Worm (Caenorhabditis elegans) whole organism, L3 larva: Measurements from ENCODE around the gene F22F7.7.

Experiments used
- ama-1 ChIP-seq: fragments of 150-350 bp; optimal IDR thresholded peaks from 2 replicates; lab custom pipeline; 2018
- fkh-10 ChIP-seq: sonication (generic microtip); optimal IDR thresholded peaks from 2 replicates; lab custom pipeline; 2017; ENCODE audit warnings: missing biosample characterization, missing genetic modification reagents, missing genetic modification characterization
- nhr-11 ChIP-seq: fragments of 150-350 bp; optimal IDR thresholded peaks from 2 replicates; lab custom pipeline; 2014; ENCODE audit warnings: missing biosample characterization, missing genetic modification characterization
- nhr-23 ChIP-seq: fragments of 150-350 bp; optimal IDR thresholded peaks from 2 replicates; lab custom pipeline; 2014; ENCODE audit warnings: missing biosample characterization, missing genetic modification reagents, missing genetic modification characterization
- nhr-237 ChIP-seq: fragments of 150-350 bp; optimal IDR thresholded peaks from 2 replicates; lab custom pipeline; 2014; ENCODE audit warnings: missing biosample characterization, missing genetic modification characterization
- unc-39 ChIP-seq: sonication (generic microtip); optimal IDR thresholded peaks from 4 replicates; lab custom pipeline; 2017; ENCODE audit warnings: missing biosample characterization, missing genetic modification characterization
- ztf-4 ChIP-seq: fragments of 150-350 bp; optimal IDR thresholded peaks from 2 replicates; lab custom pipeline; 2014; ENCODE audit warnings: missing biosample characterization, missing genetic modification characterization

DNA sequence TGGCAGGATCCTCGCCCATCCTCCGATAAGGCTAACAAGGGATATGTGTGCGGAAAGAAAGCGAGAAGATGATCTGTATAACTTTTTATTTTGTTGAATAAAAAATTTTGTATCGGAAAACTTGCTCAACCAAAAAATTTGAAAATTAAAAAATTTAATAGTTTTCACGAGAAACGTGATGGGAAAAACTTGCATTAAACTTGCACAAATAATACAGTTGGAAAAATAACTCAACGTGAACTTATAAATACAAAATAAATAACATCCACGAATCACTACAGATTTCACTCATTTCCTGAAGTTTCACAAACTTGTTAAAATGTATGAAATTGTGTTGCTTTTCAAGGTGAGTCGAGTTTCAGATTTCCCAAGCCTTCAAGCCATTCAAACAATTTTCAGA, 40.8 kb downstream of the F22F7.7 start, which contains the start of gene F36F12.7:
- TF ChIP-seq nhr-23 (tag; lab: Kevin White, UChicago) (no peak), nhr-237 (tag; lab: Kevin White, UChicago) (no peak), ama-1 (lab: Kevin White, UChicago) (no peak), fkh-10 (GFP tag; lab: Kevin White, UChicago) (no peak), unc-39 (tag; lab: Kevin White, UChicago) (no peak), ztf-4 (no peak), nhr-11 (no peak)
